Fruit fly (Drosophila melanogaster) whole organism, embryonic: Measurements from ENCODE around the gene stas.
A peak's percentile ranks its signal among the peaks of the same experiment; 100 is the strongest.

Experiments
- ATbp ChIP-seq: fragments of 200-800 bp; sonication (Bioruptor generic); optimal IDR thresholded peaks from 2 replicates; lab custom pipeline; 2017; ENCODE audit warnings: missing biosample characterization, mild to moderate bottlenecking, missing genetic modification characterization, missing genetic modification reagents
- Aef1 ChIP-seq: fragments of 200-800 bp; sonication (Bioruptor generic); IDR thresholded peaks from 3 replicates; pipeline ENCODE4 v1.3.6; 2022; ENCODE audit warnings: missing biosample characterization, missing genetic modification characterization
- BEAF-32 ChIP-seq: fragments of 200-800 bp; sonication (Bioruptor generic); optimal IDR thresholded peaks from 3 replicates; lab custom pipeline; 2017; ENCODE audit warnings: missing biosample characterization, missing genetic modification characterization, mild to moderate bottlenecking, moderate library complexity, missing genetic modification reagents
- Bdp1 ChIP-seq: fragments of 200-800 bp; sonication (Bioruptor generic); optimal IDR thresholded peaks from 3 replicates; lab custom pipeline; 2016; ENCODE audit warnings: missing biosample characterization, missing genetic modification characterization
- Blimp-1 ChIP-seq: fragments of 200-800 bp; sonication (Bioruptor generic); optimal IDR thresholded peaks from 3 replicates; lab custom pipeline; 2018; ENCODE audit warnings: missing biosample characterization, missing genetic modification characterization, mild to moderate bottlenecking, moderate library complexity, missing genetic modification reagents
- CG1233 ChIP-seq: fragments of 200-800 bp; sonication (Bioruptor generic); optimal IDR thresholded peaks from 4 replicates; lab custom pipeline; 2018; ENCODE audit warnings: missing biosample characterization, mild to moderate bottlenecking, missing genetic modification characterization
- CG13424 ChIP-seq: fragments of 200-800 bp; sonication (Bioruptor generic); optimal IDR thresholded peaks from 2 replicates; lab custom pipeline; 2019; ENCODE audit warnings: missing biosample characterization, mild to moderate bottlenecking, missing genetic modification characterization, moderate library complexity
- CG13894 ChIP-seq: fragments of 200-800 bp; sonication (Bioruptor generic); optimal IDR thresholded peaks from 3 replicates; lab custom pipeline; 2018; ENCODE audit warnings: missing biosample characterization, mild to moderate bottlenecking, missing genetic modification characterization, moderate library complexity
- CG15479 ChIP-seq: fragments of 200-800 bp; sonication (Bioruptor generic); optimal IDR thresholded peaks from 3 replicates; lab custom pipeline; 2019; ENCODE audit warnings: missing biosample characterization, mild to moderate bottlenecking, missing genetic modification characterization, moderate library complexity
- CG34376 ChIP-seq: fragments of 200-800 bp; sonication (Bioruptor generic); optimal IDR thresholded peaks from 2 replicates; lab custom pipeline; 2018; ENCODE audit warnings: missing biosample characterization, mild to moderate bottlenecking, missing genetic modification characterization
- CG3726 ChIP-seq: fragments of 200-800 bp; sonication (Bioruptor generic); IDR thresholded peaks from 3 replicates; pipeline ENCODE4, ENCODE4 v1.3.6; 2022; ENCODE audit warnings: missing biosample characterization, missing genetic modification characterization
- CG4360 ChIP-seq: fragments of 200-800 bp; sonication (Bioruptor generic); IDR thresholded peaks from 2 replicates; pipeline ENCODE4 v1.3.6; 2022; ENCODE audit warnings: missing biosample characterization, missing genetic modification characterization
- CG4707 ChIP-seq: fragments of 200-800 bp; sonication (Bioruptor generic); optimal IDR thresholded peaks from 2 replicates; lab custom pipeline; 2018; ENCODE audit warnings: missing biosample characterization, mild to moderate bottlenecking, missing genetic modification characterization, moderate library complexity
- CG4730 ChIP-seq: fragments of 200-800 bp; sonication (Bioruptor generic); IDR thresholded peaks from 2 replicates; pipeline ENCODE4 v1.3.6; 2022; ENCODE audit warnings: missing biosample characterization, missing genetic modification characterization
- CG7271 ChIP-seq: fragments of 200-800 bp; sonication (Bioruptor generic); optimal IDR thresholded peaks from 2 replicates; lab custom pipeline; 2018; ENCODE audit warnings: missing biosample characterization, mild to moderate bottlenecking, missing genetic modification characterization, moderate library complexity
- CG9215 ChIP-seq: fragments of 200-800 bp; sonication (Bioruptor generic); IDR thresholded peaks from 2 replicates; pipeline ENCODE4 v1.3.6; 2022; ENCODE audit warnings: missing biosample characterization, missing genetic modification characterization
- Dll ChIP-seq: fragments of 200-800 bp; sonication (Bioruptor generic); IDR thresholded peaks from 4 replicates; pipeline ENCODE4 v1.3.6; 2022; ENCODE audit warnings: missing biosample characterization, missing genetic modification characterization; ENCODE audit not compliant: partially characterized antibody
- Doc2 ChIP-seq: fragments of 200-800 bp; sonication (Bioruptor generic); IDR thresholded peaks from 2 replicates; pipeline ENCODE4 v1.3.6; 2022; ENCODE audit warnings: missing biosample characterization, missing genetic modification characterization
- Doc3 ChIP-seq: fragments of 200-800 bp; sonication (Bioruptor generic); IDR thresholded peaks from 3 replicates; pipeline ENCODE4 v1.3.6; 2022; ENCODE audit warnings: missing biosample characterization, missing genetic modification characterization; ENCODE audit not compliant: partially characterized antibody
- Dp ChIP-seq: fragments of 200-800 bp; sonication (Bioruptor generic); optimal IDR thresholded peaks from 2 replicates; lab custom pipeline; 2018; ENCODE audit warnings: missing biosample characterization, mild to moderate bottlenecking, missing genetic modification characterization, moderate library complexity
- Dref ChIP-seq: fragments of 200-800 bp; sonication (Bioruptor generic); IDR thresholded peaks from 2 replicates; pipeline ENCODE4 v1.3.6; 2022; ENCODE audit warnings: missing biosample characterization, missing genetic modification characterization
- E2f1 ChIP-seq: fragments of 200-800 bp; sonication (Bioruptor generic); IDR thresholded peaks from 2 replicates; pipeline ENCODE4 v1.3.6; 2022; ENCODE audit warnings: missing biosample characterization, missing genetic modification characterization
- ERR ChIP-seq: fragments of 200-800 bp; sonication (Bioruptor generic); optimal IDR thresholded peaks from 2 replicates; lab custom pipeline; 2016; ENCODE audit warnings: missing biosample characterization, missing genetic modification characterization
- Lim3 ChIP-seq: fragments of 200-800 bp; sonication (Bioruptor generic); IDR thresholded peaks from 2 replicates; pipeline ENCODE4 v1.3.6; 2022; ENCODE audit warnings: missing biosample characterization, missing genetic modification characterization
- MTF-1 ChIP-seq: fragments of 200-800 bp; sonication (Bioruptor generic); optimal IDR thresholded peaks from 2 replicates; lab custom pipeline; 2018; ENCODE audit warnings: missing biosample characterization, mild to moderate bottlenecking, missing genetic modification characterization, borderline replicate concordance
- NFAT ChIP-seq: fragments of 200-800 bp; sonication (Bioruptor generic); IDR thresholded peaks from 2 replicates; pipeline ENCODE4 v1.3.6; 2022; ENCODE audit warnings: missing biosample characterization, missing genetic modification characterization
- Oli ChIP-seq: fragments of 200-800 bp; sonication (Bioruptor generic); optimal IDR thresholded peaks from 2 replicates; lab custom pipeline; 2018; ENCODE audit warnings: missing biosample characterization, mild to moderate bottlenecking, missing genetic modification characterization, moderate library complexity
- Rfx ChIP-seq: fragments of 200-800 bp; sonication (Bioruptor generic); IDR thresholded peaks from 2 replicates; pipeline ENCODE4 v1.3.6; 2022; ENCODE audit warnings: missing biosample characterization, missing genetic modification characterization
- bab2 ChIP-seq: fragments of 200-800 bp; sonication (Bioruptor generic); optimal IDR thresholded peaks from 2 replicates; lab custom pipeline; 2016; ENCODE audit warnings: missing biosample characterization, missing genetic modification characterization
- chn ChIP-seq: fragments of 200-800 bp; sonication (Bioruptor generic); optimal IDR thresholded peaks from 2 replicates; lab custom pipeline; 2016; ENCODE audit warnings: missing biosample characterization, missing genetic modification characterization
- dimm ChIP-seq: fragments of 200-800 bp; sonication (Bioruptor generic); IDR thresholded peaks from 2 replicates; pipeline ENCODE4 v1.3.6; 2022; ENCODE audit warnings: missing biosample characterization, missing genetic modification characterization
- dmrt99B ChIP-seq: fragments of 200-800 bp; sonication (Bioruptor generic); optimal IDR thresholded peaks from 2 replicates; lab custom pipeline; 2018; ENCODE audit warnings: missing biosample characterization, mild to moderate bottlenecking, missing genetic modification characterization, moderate library complexity
- dpn ChIP-seq, 2 experiments: fragments of 200-800 bp; sonication (Bioruptor generic); optimal IDR thresholded peaks; 3 replicates each; lab custom pipeline; 2016; ENCODE audit warnings: missing biosample characterization in 2 of 2, missing genetic modification characterization in 2 of 2
- en ChIP-seq: fragments of 200-800 bp; sonication (Bioruptor generic); optimal IDR thresholded peaks from 2 replicates; lab custom pipeline; 2016; ENCODE audit warnings: missing biosample characterization, missing genetic modification characterization
- eve ChIP-seq, 2 experiments: fragments of >200 bp; optimal IDR thresholded peaks; 2 replicates each; lab custom pipeline; 2017; ENCODE audit warnings: missing biosample characterization in 2 of 2, missing genetic modification characterization in 2 of 2
- eyg ChIP-seq: fragments of 200-800 bp; sonication (Bioruptor generic); optimal IDR thresholded peaks from 3 replicates; lab custom pipeline; 2016; ENCODE audit warnings: missing biosample characterization, missing genetic modification characterization
- fd3F ChIP-seq: fragments of 200-800 bp; sonication (Bioruptor generic); optimal IDR thresholded peaks from 2 replicates; lab custom pipeline; 2018; ENCODE audit warnings: missing biosample characterization, mild to moderate bottlenecking, missing genetic modification characterization, moderate library complexity
- gsb-n ChIP-seq: fragments of 200-800 bp; sonication (Bioruptor generic); optimal IDR thresholded peaks from 3 replicates; lab custom pipeline; 2018; ENCODE audit warnings: missing biosample characterization, mild to moderate bottlenecking, missing genetic modification characterization
- kah ChIP-seq: fragments of 200-800 bp; sonication (Bioruptor generic); optimal IDR thresholded peaks from 2 replicates; lab custom pipeline; 2018; ENCODE audit warnings: missing biosample characterization, mild to moderate bottlenecking, missing genetic modification characterization
- ken ChIP-seq: fragments of 200-800 bp; sonication (Bioruptor generic); IDR thresholded peaks from 3 replicates; pipeline ENCODE4 v1.3.6; 2022; ENCODE audit warnings: missing biosample characterization, missing genetic modification characterization
- mam ChIP-seq: fragments of 200-800 bp; sonication (Bioruptor generic); optimal IDR thresholded peaks from 3 replicates; lab custom pipeline; 2016; ENCODE audit warnings: missing biosample characterization, missing genetic modification characterization
- pan ChIP-seq, 4 experiments: fragments of >200 bp in 3 of 4; fragments of 200-800 bp in 1 of 4; sonication (Bioruptor generic) in 1 of 4; optimal IDR thresholded peaks in 3 of 4; IDR thresholded peaks in 1 of 4; 2 replicates each; pipeline versions ENCODE4 v1.3.6 to Lab custom; 2017 to 2022; ENCODE audit warnings: missing biosample characterization in 2 of 4, missing genetic modification characterization in 2 of 4, mixed read lengths in 1 of 4
- prd ChIP-seq, 3 experiments: fragments of >200 bp in 2 of 3; fragments of 200-800 bp in 1 of 3; sonication (Bioruptor generic) in 1 of 3; optimal IDR thresholded peaks in 2 of 3; IDR thresholded peaks in 1 of 3; 2 replicates in 2 of 3; 3 replicates in 1 of 3; pipeline versions ENCODE4 v1.3.6 to Lab custom; 2017 to 2022; ENCODE audit warnings: missing biosample characterization in 1 of 3, missing genetic modification characterization in 1 of 3
- sim ChIP-seq: fragments of 200-800 bp; sonication (Bioruptor generic); IDR thresholded peaks from 2 replicates; pipeline ENCODE4 v1.3.6; 2022; ENCODE audit warnings: missing biosample characterization, missing genetic modification characterization
- sob ChIP-seq: fragments of 200-800 bp; sonication (Bioruptor generic); IDR thresholded peaks from 2 replicates; pipeline ENCODE4 v1.3.6; 2022; ENCODE audit warnings: missing biosample characterization, missing genetic modification characterization
- tap ChIP-seq: fragments of 200-800 bp; optimal IDR thresholded peaks from 3 replicates; lab custom pipeline; 2019; ENCODE audit warnings: missing biosample characterization, mild to moderate bottlenecking, missing genetic modification characterization, moderate library complexity
- ttk ChIP-seq: fragments of 200-800 bp; sonication (Bioruptor generic); IDR thresholded peaks from 2 replicates; pipeline ENCODE4 v2.1.2; 2022; ENCODE audit warnings: missing biosample characterization, missing genetic modification characterization
- unc-4 ChIP-seq: fragments of 200-800 bp; sonication (Bioruptor generic); IDR thresholded peaks from 2 replicates; pipeline ENCODE4 v1.3.6; 2022; ENCODE audit warnings: missing biosample characterization, missing genetic modification characterization; ENCODE audit not compliant: partially characterized antibody
- wor ChIP-seq: fragments of 200-800 bp; sonication (Bioruptor generic); IDR thresholded peaks from 2 replicates; pipeline ENCODE4 v1.3.6; 2022; ENCODE audit warnings: missing biosample characterization, missing genetic modification characterization

The stas gene

dm6 chrX:17579782-17580451, 47.8 kb downstream of the stas start, which contains the start of gene CG12991 (continued):
- no peak for TF ChIP-seq Doc2
- no peak for TF ChIP-seq Dref (GFP tag; lab: Robert Waterston, UW)
- TF ChIP-seq ERR (GFP tag; lab: Kevin White, UChicago), result no peak
- no peak for TF ChIP-seq ATbp (GFP tag; lab: Kevin White, UChicago)
- TF ChIP-seq CG34376 (GFP tag; lab: Kevin White, UChicago), result no peak
- peak; percentile 78 for TF ChIP-seq CG4360 (GFP tag; lab: Robert Waterston, UW)
- TF ChIP-seq en, result no peak
- no peak for TF ChIP-seq gsb-n (tag; lab: Kevin White, UChicago)
- TF ChIP-seq wor, result no peak
- no peak for TF ChIP-seq Dll (GFP tag; lab: Robert Waterston, UW)
- no peak for TF ChIP-seq MTF-1
- TF ChIP-seq Aef1 (GFP tag; lab: Robert Waterston, UW), result peak; percentile 43; the same call in 2 of the 3 replicates
- no peak for TF ChIP-seq ken (GFP tag; lab: Robert Waterston, UW)
- TF ChIP-seq Blimp-1, result no peak
- peak; percentile 45 for TF ChIP-seq Rfx (GFP tag; lab: Robert Waterston, UW)
- no peak for TF ChIP-seq CG9215 (GFP tag; lab: Robert Waterston, UW)
- no peak for TF ChIP-seq CG4707 (GFP tag; lab: Kevin White, UChicago)
- peak; percentile 16 for TF ChIP-seq mam (GFP tag; lab: Kevin White, UChicago)
- TF ChIP-seq CG7271 (tag; lab: Kevin White, UChicago), result no peak
- TF ChIP-seq bab2 (GFP tag; lab: Kevin White, UChicago), result no peak
- TF ChIP-seq eyg (GFP tag; lab: Kevin White, UChicago), result no peak
- no peak for TF ChIP-seq ttk
- no peak for TF ChIP-seq Oli (tag; lab: Kevin White, UChicago)
- TF ChIP-seq kah, result no peak
- TF ChIP-seq Dp (GFP tag; lab: Kevin White, UChicago), result no peak
- TF ChIP-seq eve (GFP tag; optimal IDR thresholded peaks at IDR 0.05; lab: Kevin White, UChicago), result no peak
- no peak for TF ChIP-seq dimm
- TF ChIP-seq fd3F (GFP tag; lab: Kevin White, UChicago), result no peak
- no peak for TF ChIP-seq sim (GFP tag; lab: Robert Waterston, UW)
- TF ChIP-seq dpn (GFP tag; optimal IDR thresholded peaks at IDR 0.05; lab: Kevin White, UChicago), result no peak
- no peak for TF ChIP-seq Doc3 (GFP tag; lab: Robert Waterston, UW)
- no peak for TF ChIP-seq prd (optimal IDR thresholded peaks at IDR 0.05; lab: Kevin White, UChicago)
- 0 out of 3 replicates have a peak, but pooled peaks have one; percentile 24 for TF ChIP-seq prd (GFP tag; IDR thresholded peaks at IDR 0.05; lab: Robert Waterston, UW)
- TF ChIP-seq BEAF-32 (GFP tag; lab: Kevin White, UChicago), result no peak
- peak; percentile 29; the same call in 1 of the 2 replicates for TF ChIP-seq E2f1 (GFP tag; lab: Robert Waterston, UW)
- TF ChIP-seq pan (optimal IDR thresholded peaks at IDR 0.05; lab: Kevin White, UChicago), result no peak
- TF ChIP-seq pan (GFP tag; optimal IDR thresholded peaks at IDR 0.05 in 1 of 2, IDR thresholded peaks at IDR 0.05 in 1 of 2), result peak in 1 of 2 experiments; percentile 56
- no peak for TF ChIP-seq CG13424 (tag; lab: Kevin White, UChicago)
- no peak for TF ChIP-seq chn (GFP tag; lab: Kevin White, UChicago)
- no peak for TF ChIP-seq Bdp1 (GFP tag; lab: Kevin White, UChicago)
- no peak for TF ChIP-seq CG15479
- no peak for TF ChIP-seq CG1233
- no peak for TF ChIP-seq unc-4 (GFP tag; lab: Robert Waterston, UW)
- TF ChIP-seq CG4730 (GFP tag; lab: Robert Waterston, UW), result no peak
- no peak for TF ChIP-seq NFAT (GFP tag; lab: Robert Waterston, UW)
- TF ChIP-seq CG3726 (GFP tag; lab: Robert Waterston, UW), result no peak
- no peak for TF ChIP-seq sob
- TF ChIP-seq CG13894, result no peak
- no peak for TF ChIP-seq Lim3 (GFP tag; lab: Robert Waterston, UW)
- TF ChIP-seq dmrt99B (tag; lab: Kevin White, UChicago), result no peak
- no peak for TF ChIP-seq tap (tag; lab: Kevin White, UChicago)
